Worm (Caenorhabditis elegans) whole organism, L4 larva: ENCODE data around the gene C16C8.18.

Source experiments
- F10B5.3 ChIP-seq: sonication (generic microtip); optimal IDR thresholded peaks from 2 replicates; lab custom pipeline; 2016; ENCODE audit warnings: mild to moderate bottlenecking, missing genetic modification characterization, missing compliant biosample characterization
- F37D6.2 ChIP-seq: sonication (generic microtip); optimal IDR thresholded peaks from 2 replicates; lab custom pipeline; 2016; ENCODE audit warnings: mild to moderate bottlenecking, missing genetic modification characterization, missing compliant biosample characterization
- F49E8.2 ChIP-seq: sonication (generic microtip); optimal IDR thresholded peaks from 2 replicates; lab custom pipeline; 2016; ENCODE audit warnings: missing compliant biosample characterization, mild to moderate bottlenecking, missing genetic modification characterization, borderline replicate concordance
- Y48G9A.11 ChIP-seq: fragments of 200-800 bp; sonication (Bioruptor generic); IDR thresholded peaks from 2 replicates; pipeline ENCODE4 v1.3.6; 2022; ENCODE audit warnings: missing genetic modification reagents, missing genetic modification characterization, missing compliant biosample characterization
- aly-2 ChIP-seq: sonication (generic microtip); optimal IDR thresholded peaks from 2 replicates; lab custom pipeline; 2018; ENCODE audit warnings: missing biosample characterization, missing genetic modification characterization
- ama-1 ChIP-seq: fragments of 150-350 bp; optimal IDR thresholded peaks from 2 replicates; lab custom pipeline; 2014; ENCODE audit warnings: inconsistent platforms, mixed read lengths
- arid-1 ChIP-seq: fragments of 200-800 bp; sonication (Bioruptor generic); conservative IDR thresholded peaks from 2 replicates; pipeline ENCODE4 v1.3.6; 2022; ENCODE audit warnings: missing genetic modification reagents, missing genetic modification characterization, missing compliant biosample characterization
- attf-4 ChIP-seq: sonication (generic microtip); optimal IDR thresholded peaks from 3 replicates; lab custom pipeline; 2017; ENCODE audit warnings: missing biosample characterization, missing genetic modification characterization
- ceh-20 ChIP-seq: fragments of 200-800 bp; sonication (Bioruptor generic); IDR thresholded peaks from 2 replicates; pipeline ENCODE4 v1.3.6; 2022; ENCODE audit warnings: missing genetic modification reagents, missing genetic modification characterization, missing compliant biosample characterization
- ceh-28 ChIP-seq: fragments of 150-350 bp; optimal IDR thresholded peaks from 2 replicates; lab custom pipeline; 2014; ENCODE audit warnings: missing biosample characterization, missing genetic modification reagents, missing genetic modification characterization
- ceh-32 ChIP-seq: sonication (generic microtip); optimal IDR thresholded peaks from 2 replicates; lab custom pipeline; 2016; ENCODE audit warnings: mild to moderate bottlenecking, missing genetic modification characterization, missing compliant biosample characterization; ENCODE audit not compliant: poor library complexity
- daf-12 ChIP-seq: fragments of 150-350 bp; optimal IDR thresholded peaks from 2 replicates; lab custom pipeline; 2014; ENCODE audit warnings: missing biosample characterization, missing genetic modification reagents, missing genetic modification characterization
- daf-8 ChIP-seq: fragments of 200-800 bp; sonication (Bioruptor generic); IDR thresholded peaks from 2 replicates; pipeline ENCODE4 v1.3.6; 2022; ENCODE audit warnings: missing genetic modification characterization, missing compliant biosample characterization
- dmd-9 ChIP-seq: fragments of 200-800 bp; sonication (Bioruptor generic); IDR thresholded peaks from 2 replicates; pipeline ENCODE4 v1.3.6; 2022; ENCODE audit warnings: missing genetic modification reagents, missing genetic modification characterization, missing compliant biosample characterization
- dpl-1 ChIP-seq: fragments of 150-350 bp; optimal IDR thresholded peaks from 2 replicates; lab custom pipeline; 2014; ENCODE audit warnings: missing biosample characterization, missing genetic modification reagents, missing genetic modification characterization
- duxl-1 ChIP-seq: sonication (generic microtip); optimal IDR thresholded peaks from 2 replicates; lab custom pipeline; 2016; ENCODE audit warnings: mild to moderate bottlenecking, missing genetic modification characterization, moderate library complexity, missing compliant biosample characterization; ENCODE audit not compliant: poor library complexity
- dve-1 ChIP-seq: sonication (generic microtip); optimal IDR thresholded peaks from 2 replicates; lab custom pipeline; 2017; ENCODE audit warnings: antibody characterized with exemption, mild to moderate bottlenecking, missing genetic modification characterization, missing compliant biosample characterization; ENCODE audit not compliant: insufficient read depth
- egl-27 ChIP-seq: sonication (generic microtip); optimal IDR thresholded peaks from 3 replicates; lab custom pipeline; 2017; ENCODE audit warnings: missing biosample characterization, missing genetic modification reagents, missing genetic modification characterization
- egl-43 ChIP-seq: fragments of 200-800 bp; sonication (Bioruptor generic); IDR thresholded peaks from 2 replicates; pipeline ENCODE4 v1.3.6; 2022; ENCODE audit warnings: missing genetic modification reagents, missing genetic modification characterization, missing compliant biosample characterization
- fkh-10 ChIP-seq: fragments of 150-350 bp; optimal IDR thresholded peaks from 2 replicates; lab custom pipeline; 2014; ENCODE audit warnings: missing biosample characterization, missing genetic modification reagents, missing genetic modification characterization
- gei-8 ChIP-seq: fragments of 200-800 bp; sonication (Bioruptor generic); optimal IDR thresholded peaks from 2 replicates; lab custom pipeline; 2018; ENCODE audit warnings: mild to moderate bottlenecking, missing genetic modification characterization, missing compliant biosample characterization
- hif-1 ChIP-seq, 2 experiments: sonication (generic microtip); optimal IDR thresholded peaks; 2 replicates each; lab custom pipeline; 2016 to 2017; ENCODE audit warnings: missing compliant biosample characterization in 2 of 2, missing genetic modification characterization in 2 of 2, missing genetic modification reagents in 2 of 2, missing genotype in 2 of 2, mild to moderate bottlenecking in 1 of 2
- hmg-1.1 ChIP-seq: fragments of 200-800 bp; sonication (Bioruptor generic); IDR thresholded peaks from 2 replicates; pipeline ENCODE4 v1.3.6; 2022; ENCODE audit warnings: missing genetic modification reagents, missing genetic modification characterization, missing compliant biosample characterization
- lin-1 ChIP-seq: fragments of 200-800 bp; sonication (Bioruptor generic); IDR thresholded peaks from 2 replicates; pipeline ENCODE4 v1.3.6; 2022; ENCODE audit warnings: missing genetic modification reagents, missing genetic modification characterization, missing compliant biosample characterization
- lin-15B ChIP-seq: fragments of 150-350 bp; sonication (generic microtip); optimal IDR thresholded peaks from 3 replicates; lab custom pipeline; 2014; ENCODE audit warnings: missing biosample characterization, missing genetic modification characterization
- lsy-2 ChIP-seq, 2 experiments: fragments of 150-350 bp in 1 of 2; sonication (generic microtip) in 1 of 2; optimal IDR thresholded peaks; 2 replicates each; lab custom pipeline; 2014 to 2017; ENCODE audit warnings: missing biosample characterization in 2 of 2, missing genetic modification characterization in 2 of 2
- madf-5 ChIP-seq, 2 experiments: fragments of 200-800 bp; sonication (Bioruptor generic); IDR thresholded peaks; 2 replicates each; pipeline ENCODE4 v1.3.6; 2022; ENCODE audit warnings: missing compliant biosample characterization in 2 of 2, missing genetic modification characterization in 2 of 2
- madf-9 ChIP-seq: fragments of 200-800 bp; sonication (Bioruptor generic); conservative IDR thresholded peaks from 2 replicates; pipeline ENCODE4 v1.3.6; 2022; ENCODE audit warnings: missing genetic modification reagents, missing genetic modification characterization, missing compliant biosample characterization
- mdl-1 ChIP-seq, 2 experiments: fragments of 150-350 bp in 1 of 2; sonication (generic microtip) in 1 of 2; optimal IDR thresholded peaks; 2 replicates each; lab custom pipeline; 2014 to 2017; ENCODE audit warnings: missing biosample characterization in 2 of 2, missing genetic modification characterization in 2 of 2
- mdt-29 ChIP-seq: fragments of 200-800 bp; sonication (Bioruptor generic); IDR thresholded peaks from 2 replicates; pipeline ENCODE4 v1.3.6; 2022; ENCODE audit warnings: missing genetic modification reagents, missing genetic modification characterization, missing compliant biosample characterization
- mxl-2 ChIP-seq: fragments of 200-800 bp; sonication (Bioruptor generic); conservative IDR thresholded peaks from 2 replicates; pipeline ENCODE4 v1.3.6; 2022; ENCODE audit warnings: missing genetic modification reagents, missing genetic modification characterization, missing compliant biosample characterization
- nhr-102 ChIP-seq: sonication (generic microtip); optimal IDR thresholded peaks from 2 replicates; lab custom pipeline; 2016; ENCODE audit warnings: mild to moderate bottlenecking, missing genetic modification characterization, moderate library complexity, missing compliant biosample characterization
- nhr-111 ChIP-seq: fragments of 200-800 bp; sonication (Bioruptor generic); optimal IDR thresholded peaks from 2 replicates; lab custom pipeline; 2018; ENCODE audit warnings: mild to moderate bottlenecking, missing genetic modification characterization, missing compliant biosample characterization
- nhr-237 ChIP-seq: sonication (generic microtip); optimal IDR thresholded peaks from 2 replicates; lab custom pipeline; 2017; ENCODE audit warnings: missing biosample characterization, missing genetic modification characterization
- nhr-25 ChIP-seq: sonication (generic microtip); optimal IDR thresholded peaks from 2 replicates; lab custom pipeline; 2017; ENCODE audit warnings: missing genetic modification characterization, mild to moderate bottlenecking, missing compliant biosample characterization, antibody characterized with exemption, moderate library complexity, borderline replicate concordance; ENCODE audit not compliant: insufficient read depth
- nhr-48 ChIP-seq: sonication (generic microtip); optimal IDR thresholded peaks from 2 replicates; lab custom pipeline; 2016; ENCODE audit warnings: mild to moderate bottlenecking, missing genetic modification characterization, missing compliant biosample characterization
- nhr-6 ChIP-seq: fragments of 150-350 bp; optimal IDR thresholded peaks from 2 replicates; lab custom pipeline; 2014; ENCODE audit warnings: missing biosample characterization, missing genetic modification characterization
- nhr-76 ChIP-seq: fragments of 150-350 bp; optimal IDR thresholded peaks from 2 replicates; lab custom pipeline; 2014; ENCODE audit warnings: missing biosample characterization, missing genetic modification characterization
- pha-4 ChIP-seq, 2 experiments: fragments of 150-350 bp in 1 of 2; fragments of 200-800 bp in 1 of 2; sonication (Bioruptor generic) in 1 of 2; IDR thresholded peaks in 1 of 2; optimal IDR thresholded peaks in 1 of 2; 2 replicates each; pipeline versions ENCODE4 v1.3.6 to Lab custom; 2014 to 2022; ENCODE audit warnings: missing genetic modification characterization in 2 of 2, missing genetic modification reagents in 2 of 2, missing biosample characterization in 1 of 2, missing compliant biosample characterization in 1 of 2
- pqm-1 ChIP-seq: sonication (generic microtip); optimal IDR thresholded peaks from 2 replicates; lab custom pipeline; 2017; ENCODE audit warnings: missing biosample characterization, missing genetic modification characterization
- set-16 ChIP-seq: fragments of 200-800 bp; sonication (Bioruptor generic); IDR thresholded peaks from 2 replicates; pipeline ENCODE4 v1.3.6; 2022; ENCODE audit warnings: missing genetic modification reagents, missing genetic modification characterization, missing compliant biosample characterization
- snpc-4 ChIP-seq: fragments of 150-350 bp; optimal IDR thresholded peaks from 2 replicates; lab custom pipeline; 2014; ENCODE audit warnings: missing biosample characterization, missing genetic modification characterization
- unc-39 ChIP-seq: sonication (generic microtip); optimal IDR thresholded peaks from 2 replicates; lab custom pipeline; 2017; ENCODE audit warnings: missing biosample characterization, missing genetic modification characterization
- unc-62 ChIP-seq, 3 experiments: fragments of 150-350 bp in 1 of 3; sonication (generic microtip); optimal IDR thresholded peaks in 2 of 3; peaks in 1 of 3; 1 replicate in 1 of 3; 2 replicates in 2 of 3; lab custom pipeline; 2014 to 2017; ENCODE audit warnings: missing biosample characterization in 3 of 3, missing genetic modification characterization in 3 of 3, missing genetic modification reagents in 3 of 3, missing genotype in 1 of 3
- zag-1 ChIP-seq: fragments of 150-350 bp; optimal IDR thresholded peaks from 2 replicates; lab custom pipeline; 2014; ENCODE audit warnings: missing biosample characterization, missing genetic modification characterization
- zfp-3 ChIP-seq: fragments of 200-800 bp; sonication (Bioruptor generic); conservative IDR thresholded peaks from 2 replicates; pipeline ENCODE4 v1.3.6; 2022; ENCODE audit warnings: missing genetic modification reagents, missing genetic modification characterization, missing compliant biosample characterization
- zip-2 ChIP-seq: fragments of 150-350 bp; optimal IDR thresholded peaks from 2 replicates; lab custom pipeline; 2014; ENCODE audit warnings: missing biosample characterization, missing genetic modification characterization
- ztf-11 ChIP-seq: fragments of 150-350 bp; optimal IDR thresholded peaks from 2 replicates; lab custom pipeline; 2014; ENCODE audit warnings: missing biosample characterization, missing genetic modification characterization

C16C8.18 gene

DNA sequence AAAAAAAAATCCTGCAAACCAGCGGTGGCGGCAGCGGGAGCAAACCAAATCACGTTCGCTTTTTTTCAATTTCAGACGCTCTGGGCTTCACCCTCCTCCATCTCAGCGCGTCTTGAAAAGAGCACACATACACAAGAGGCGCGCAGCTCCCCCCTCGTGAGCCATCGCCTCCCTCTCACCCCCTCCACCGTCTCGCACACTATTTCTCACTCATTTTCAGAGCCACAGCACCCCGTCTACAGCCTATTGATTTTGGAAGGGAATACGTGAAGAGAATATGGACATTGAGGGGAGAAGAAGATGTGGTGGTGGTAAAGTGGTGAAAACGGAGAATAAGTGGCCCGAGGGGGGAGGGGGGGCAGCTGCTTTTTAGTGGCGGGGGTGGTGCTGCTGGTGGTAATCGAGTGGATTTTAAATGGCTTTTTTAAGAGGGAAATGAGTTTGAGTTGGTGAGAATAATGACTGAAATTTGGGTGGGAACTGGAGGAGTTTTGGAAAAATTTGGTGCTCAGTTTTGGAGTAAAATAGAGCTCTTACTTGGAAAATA is 1.3 kb upstream of the C16C8.18 start (continued):
- no peak for TF ChIP-seq nhr-48
- no peak for TF ChIP-seq dmd-9 (GFP tag; lab: Robert Waterston, UW)
- no peak for TF ChIP-seq daf-8 (GFP tag; lab: Robert Waterston, UW)
- peak; percentile 71 for TF ChIP-seq hmg-1.1 (GFP tag; lab: Robert Waterston, UW)
- no peak for TF ChIP-seq pha-4 (GFP tag; IDR thresholded peaks at IDR 0.05; lab: Robert Waterston, UW)
- TF ChIP-seq pha-4 (tag; optimal IDR thresholded peaks at IDR 0.05; lab: Kevin White, UChicago), result no peak
- TF ChIP-seq hif-1 (tag; optimal IDR thresholded peaks at IDR 0.05; lab: Kevin White, UChicago), result peak in 1 of 2 experiments; percentile 18
- no peak for TF ChIP-seq pqm-1 (tag; lab: Kevin White, UChicago)
- TF ChIP-seq dve-1, result no peak
- TF ChIP-seq dpl-1, result no peak
- no peak for TF ChIP-seq Y48G9A.11 (GFP tag; lab: Robert Waterston, UW)
- TF ChIP-seq nhr-76 (tag; lab: Kevin White, UChicago), result no peak
- TF ChIP-seq zag-1, result no peak
- TF ChIP-seq F10B5.3 (tag; lab: Kevin White, UChicago), result no peak
- no peak for TF ChIP-seq ceh-28 (tag; lab: Kevin White, UChicago)
- TF ChIP-seq lin-15B (tag; lab: Kevin White, UChicago), result no peak
- no peak for TF ChIP-seq arid-1 (GFP tag; lab: Robert Waterston, UW)
- TF ChIP-seq ama-1 (lab: Kevin White, UChicago), result no peak
- peak in 1 of 2 experiments; percentile 47 for TF ChIP-seq mdl-1 (tag; optimal IDR thresholded peaks at IDR 0.05; lab: Kevin White, UChicago)
- no peak for TF ChIP-seq gei-8 (GFP tag; lab: Kevin White, UChicago)
- no peak for TF ChIP-seq duxl-1 (tag; lab: Kevin White, UChicago)
- TF ChIP-seq egl-27 (tag; lab: Kevin White, UChicago), result no peak
- TF ChIP-seq nhr-102 (tag; lab: Kevin White, UChicago), result no peak
- no peak for TF ChIP-seq unc-39 (tag; lab: Kevin White, UChicago)
- TF ChIP-seq nhr-6 (tag; lab: Kevin White, UChicago), result no peak
- TF ChIP-seq egl-43 (GFP tag; lab: Robert Waterston, UW), result 0 out of 2 replicates have a peak, but pooled peaks have one; percentile 20
- TF ChIP-seq nhr-237 (tag; lab: Kevin White, UChicago), result no peak
- no peak for TF ChIP-seq F49E8.2 (tag; lab: Kevin White, UChicago)
- no peak for TF ChIP-seq mdt-29 (GFP tag; lab: Robert Waterston, UW)
- TF ChIP-seq ceh-32 (tag; lab: Kevin White, UChicago), result no peak
- no peak for TF ChIP-seq madf-9 (GFP tag; lab: Robert Waterston, UW)
- no peak for TF ChIP-seq aly-2 (tag; lab: Kevin White, UChicago)
- no peak for TF ChIP-seq mxl-2 (GFP tag; lab: Robert Waterston, UW)
- TF ChIP-seq lsy-2 (tag; optimal IDR thresholded peaks at IDR 0.05; lab: Kevin White, UChicago), result peak in 1 of 2 experiments; percentile 29
- no peak for TF ChIP-seq lin-1 (GFP tag; lab: Robert Waterston, UW)
- no peak for TF ChIP-seq daf-12

DNA sequence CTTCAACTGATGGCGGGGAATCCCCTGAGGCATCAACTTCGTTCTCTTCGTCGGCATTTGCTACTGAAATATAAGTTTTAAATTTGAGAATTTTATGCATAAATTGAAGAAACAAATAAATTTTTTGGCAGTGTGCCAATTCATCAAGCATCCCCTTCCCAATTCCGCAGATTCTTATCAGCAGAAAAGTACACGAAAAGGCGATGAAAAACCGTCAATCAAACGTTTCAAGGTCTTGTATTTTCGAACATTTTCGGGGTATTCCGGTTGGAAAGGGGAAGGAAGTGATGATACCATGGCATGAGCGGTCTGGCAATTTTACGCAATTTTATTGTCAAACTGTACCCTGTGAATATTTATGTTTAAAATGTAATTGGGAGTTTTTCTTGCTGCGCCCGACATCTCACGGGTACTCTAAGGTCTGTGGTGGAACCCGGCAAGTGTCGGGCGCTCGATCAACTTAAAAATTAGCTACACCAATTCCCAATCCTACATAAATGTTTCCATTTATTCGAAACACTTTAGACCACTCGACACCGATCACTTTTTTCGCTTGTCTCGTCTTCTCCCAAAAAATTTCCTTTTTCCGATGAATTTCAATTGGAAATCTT is 5.5 kb downstream of the C16C8.18 start:
- TF ChIP-seq mdl-1 (tag; optimal IDR thresholded peaks at IDR 0.05; lab: Kevin White, UChicago) (no peak), unc-62 (GFP tag; optimal IDR thresholded peaks at IDR 0.05 in 1 of 2; lab: Kevin White, UChicago) (peak in 1 of 2 experiments; percentile 30), unc-62 (tag; optimal IDR thresholded peaks at IDR 0.05; lab: Kevin White, UChicago) (no peak), F49E8.2 (tag; lab: Kevin White, UChicago) (no peak), zip-2 (no peak), nhr-25 (tag; lab: Kevin White, UChicago) (peak; percentile 16), nhr-111 (GFP tag; lab: Kevin White, UChicago) (no peak), duxl-1 (tag; lab: Kevin White, UChicago) (no peak), snpc-4 (peak; percentile 16), nhr-48 (no peak), ztf-11 (tag; lab: Kevin White, UChicago) (no peak), attf-4 (no peak), F37D6.2 (tag; lab: Kevin White, UChicago) (no peak), fkh-10 (no peak), zfp-3 (no peak), ceh-20 (GFP tag; lab: Robert Waterston, UW) (no peak), madf-5 (GFP tag; IDR thresholded peaks at IDR 0.05; lab: Robert Waterston, UW) (no peak), dve-1 (no peak), set-16 (GFP tag; lab: Robert Waterston, UW) (no peak)
